Fruit fly (Drosophila melanogaster) whole organism, wandering third instar larva: ENCODE measurements around the gene CG2258.
A peak's percentile ranks its signal among the peaks of the same experiment; 100 is the strongest.

Experiments
- Abd-B ChIP-seq: fragments of >200 bp; optimal IDR thresholded peaks from 2 replicates; lab custom pipeline; 2017; ENCODE audit warnings: missing biosample characterization, missing genetic modification characterization
- CG32264 ChIP-seq: fragments of 200-800 bp; sonication (Bioruptor generic); optimal IDR thresholded peaks from 2 replicates; lab custom pipeline; 2016; ENCODE audit warnings: missing biosample characterization, missing genetic modification characterization
- CG9705 ChIP-seq: fragments of 200-800 bp; sonication (Bioruptor generic); optimal IDR thresholded peaks from 2 replicates; lab custom pipeline; 2018; ENCODE audit warnings: missing biosample characterization, mild to moderate bottlenecking, missing genetic modification characterization
- CrebA ChIP-seq: fragments of 200-800 bp; sonication (Bioruptor generic); optimal IDR thresholded peaks from 2 replicates; lab custom pipeline; 2016; ENCODE audit warnings: missing biosample characterization, mild to moderate bottlenecking, missing genetic modification characterization, borderline replicate concordance
- Dfd ChIP-seq: fragments of >200 bp; optimal IDR thresholded peaks from 2 replicates; lab custom pipeline; 2017; ENCODE audit warnings: missing biosample characterization, missing genetic modification characterization
- Dif ChIP-seq: fragments of 200-275, 200-300 bp; sonication (Bioruptor generic); optimal IDR thresholded peaks from 2 replicates; lab custom pipeline; 2018; ENCODE audit warnings: missing biosample characterization, missing genetic modification characterization; ENCODE audit not compliant: partially characterized antibody
- HLH106 ChIP-seq: fragments of 200-800 bp; optimal IDR thresholded peaks from 3 replicates; lab custom pipeline; 2019; ENCODE audit warnings: missing biosample characterization, mild to moderate bottlenecking, missing genetic modification characterization, moderate library complexity
- Hnf4 ChIP-seq: fragments of 200-800 bp; sonication (Bioruptor generic); optimal IDR thresholded peaks from 2 replicates; lab custom pipeline; 2016; ENCODE audit warnings: missing biosample characterization, mild to moderate bottlenecking, missing genetic modification characterization
- Hr83 ChIP-seq: fragments of 200-300 bp; sonication (Bioruptor generic); optimal IDR thresholded peaks from 2 replicates; lab custom pipeline; 2016; ENCODE audit warnings: missing biosample characterization, mild to moderate bottlenecking, missing genetic modification characterization, moderate library complexity; ENCODE audit not compliant: poor library complexity, severe bottlenecking
- Jra ChIP-seq: sonication (Bioruptor generic); optimal IDR thresholded peaks from 2 replicates; lab custom pipeline; 2016; ENCODE audit warnings: missing biosample characterization, missing genetic modification characterization
- Myc ChIP-seq: fragments of >200 bp; optimal IDR thresholded peaks from 2 replicates; lab custom pipeline; 2017
- OdsH ChIP-seq: fragments of 200-800 bp; sonication (Bioruptor generic); optimal IDR thresholded peaks from 2 replicates; lab custom pipeline; 2016; ENCODE audit warnings: missing biosample characterization, mild to moderate bottlenecking, missing genetic modification characterization
- Rel ChIP-seq, 2 experiments: fragments of 200-800 bp; sonication (Bioruptor generic) in 1 of 2; optimal IDR thresholded peaks; 2 replicates in 1 of 2; 3 replicates in 1 of 2; lab custom pipeline; 2016 to 2019; ENCODE audit warnings: mild to moderate bottlenecking in 2 of 2, missing biosample characterization in 2 of 2, missing genetic modification characterization in 2 of 2, moderate library complexity in 1 of 2
- Sp1 ChIP-seq: fragments of 200-800 bp; sonication (Bioruptor generic); optimal IDR thresholded peaks from 3 replicates; lab custom pipeline; 2019; ENCODE audit warnings: missing biosample characterization, mild to moderate bottlenecking, missing genetic modification characterization, moderate library complexity
- Vsx2 ChIP-seq: fragments of 200-300, 225-300 bp; sonication (Bioruptor generic); optimal IDR thresholded peaks from 2 replicates; lab custom pipeline; 2018; ENCODE audit warnings: missing biosample characterization, missing genetic modification characterization; ENCODE audit not compliant: partially characterized antibody
- br ChIP-seq: fragments of 200-800 bp; sonication (Bioruptor generic); optimal IDR thresholded peaks from 2 replicates; lab custom pipeline; 2016; ENCODE audit warnings: missing biosample characterization, missing genetic modification characterization
- brk ChIP-seq: fragments of 200-800 bp; sonication (Bioruptor generic); optimal IDR thresholded peaks from 2 replicates; lab custom pipeline; 2016; ENCODE audit warnings: missing biosample characterization, mild to moderate bottlenecking, missing genetic modification characterization
- dl ChIP-seq, 2 experiments: fragments of 175-275, 200-275 bp in 1 of 2; fragments of 200-275 bp in 1 of 2; sonication (Bioruptor generic); optimal IDR thresholded peaks; lab custom pipeline; 2018; ENCODE audit warnings: mild to moderate bottlenecking in 2 of 2, missing biosample characterization in 2 of 2, missing genetic modification characterization in 2 of 2, moderate library complexity in 2 of 2; ENCODE audit not compliant: partially characterized antibody in 2 of 2, insufficient read depth in 1 of 2
- dmrt93B ChIP-seq: fragments of 200-800 bp; sonication (Bioruptor generic); optimal IDR thresholded peaks from 2 replicates; lab custom pipeline; 2018; ENCODE audit warnings: missing biosample characterization, mild to moderate bottlenecking, missing genetic modification characterization
- ey ChIP-seq: fragments of 200-800 bp; sonication (Bioruptor generic); optimal IDR thresholded peaks from 2 replicates; lab custom pipeline; 2016; ENCODE audit warnings: missing biosample characterization, missing genetic modification characterization
- foxo ChIP-seq, 2 experiments: fragments of 200-800 bp; sonication (Bioruptor generic); optimal IDR thresholded peaks; 2 replicates in 1 of 2; 3 replicates in 1 of 2; lab custom pipeline; 2016 to 2017; ENCODE audit warnings: missing biosample characterization in 2 of 2, missing genetic modification characterization in 2 of 2
- fru ChIP-seq: fragments of 200-800 bp; sonication (Bioruptor generic); optimal IDR thresholded peaks from 3 replicates; lab custom pipeline; 2016; ENCODE audit warnings: missing biosample characterization, mild to moderate bottlenecking, missing genetic modification characterization
- h ChIP-seq: fragments of 200-800 bp; sonication (Bioruptor generic); optimal IDR thresholded peaks from 3 replicates; lab custom pipeline; 2016; ENCODE audit warnings: missing biosample characterization, mild to moderate bottlenecking, missing genetic modification characterization
- lola ChIP-seq: fragments of >200 bp; optimal IDR thresholded peaks from 2 replicates; lab custom pipeline; 2017; ENCODE audit warnings: missing biosample characterization, missing genetic modification characterization
- pan ChIP-seq: fragments of >200 bp; optimal IDR thresholded peaks from 2 replicates; lab custom pipeline; 2017
- psq ChIP-seq: fragments of 200-800 bp; sonication (Bioruptor generic); optimal IDR thresholded peaks from 3 replicates; lab custom pipeline; 2017; ENCODE audit warnings: missing biosample characterization, mild to moderate bottlenecking, missing genetic modification characterization, moderate library complexity
- rgr ChIP-seq: fragments of 200-800 bp; sonication (Bioruptor generic); optimal IDR thresholded peaks from 3 replicates; lab custom pipeline; 2016; ENCODE audit warnings: missing biosample characterization, mild to moderate bottlenecking, missing genetic modification characterization
- sage ChIP-seq: fragments of 200-800 bp; sonication (Bioruptor generic); optimal IDR thresholded peaks from 2 replicates; lab custom pipeline; 2016; ENCODE audit warnings: missing biosample characterization, mild to moderate bottlenecking, missing genetic modification characterization
- sv ChIP-seq: fragments of 200-800 bp; sonication (Bioruptor generic); optimal IDR thresholded peaks from 3 replicates; lab custom pipeline; 2016; ENCODE audit warnings: missing biosample characterization, missing genetic modification characterization
- tai ChIP-seq: sonication (Bioruptor generic); optimal IDR thresholded peaks from 2 replicates; lab custom pipeline; 2016; ENCODE audit warnings: missing biosample characterization, missing genetic modification characterization
- woc ChIP-seq: sonication (Bioruptor generic); optimal IDR thresholded peaks from 2 replicates; lab custom pipeline; 2016; ENCODE audit warnings: missing biosample characterization, mild to moderate bottlenecking, missing genetic modification characterization

CG2258 gene

DNA sequence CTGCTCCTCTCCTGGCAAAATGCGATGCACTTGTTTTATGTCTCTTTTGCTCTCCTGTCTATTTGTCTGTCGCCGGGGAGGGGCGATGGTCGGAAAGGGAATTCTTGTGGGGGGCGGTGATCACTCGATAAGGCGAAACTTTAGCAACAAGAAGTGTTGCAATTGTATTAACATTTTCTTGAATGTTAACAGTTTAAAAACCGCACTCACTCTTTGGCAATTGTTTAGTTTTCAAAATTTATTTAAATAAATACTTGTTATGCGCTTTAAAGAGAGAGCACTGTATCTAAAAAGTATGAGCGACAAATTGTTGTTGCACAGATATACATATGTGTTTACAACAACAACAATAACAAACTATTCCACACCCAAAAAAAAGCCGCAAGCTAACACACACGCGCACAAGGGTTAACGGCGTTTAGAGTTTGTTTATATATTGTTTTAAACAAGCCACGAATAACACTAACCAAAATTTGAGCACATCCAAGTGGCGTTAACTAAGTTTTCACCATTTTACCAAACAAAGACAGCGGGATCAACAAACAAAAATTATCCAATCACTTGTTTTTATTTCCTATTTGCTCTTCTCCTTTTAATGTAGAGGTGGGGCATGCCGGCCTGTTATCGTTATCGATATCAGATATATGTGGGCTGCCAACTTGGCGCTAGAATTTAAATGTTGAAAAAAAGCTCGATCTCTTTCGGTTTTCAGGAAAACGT is at the start of gene CG2258:
Gene CG2258 (minus strand): TSS at position 617 of the 720 bp plus-strand sequence.
- TF ChIP-seq Dif (GFP tag; lab: Kevin White, UChicago) (no peak), Rel (GFP tag; optimal IDR thresholded peaks at IDR 0.05; lab: Kevin White, UChicago) (no peak), Rel (tag; optimal IDR thresholded peaks at IDR 0.05; lab: Kevin White, UChicago) (peak; percentile 39), sv (GFP tag; lab: Kevin White, UChicago) (no peak), h (GFP tag; lab: Kevin White, UChicago) (peak; percentile 83), Jra (peak; percentile 37), tai (no peak), CrebA (GFP tag; lab: Kevin White, UChicago) (no peak), psq (GFP tag; lab: Kevin White, UChicago) (peak; percentile 65), Sp1 (GFP tag; lab: Kevin White, UChicago) (peak; percentile 75), Abd-B (GFP tag; lab: Kevin White, UChicago) (no peak), dmrt93B (GFP tag; lab: Kevin White, UChicago) (peak; percentile 46), CG32264 (GFP tag; lab: Kevin White, UChicago) (peak; percentile 17), OdsH (GFP tag; lab: Kevin White, UChicago) (peak; percentile 74), woc (GFP tag; lab: Kevin White, UChicago) (peak; percentile 69), CG9705 (GFP tag; lab: Kevin White, UChicago) (peak; percentile 53), Dfd (GFP tag; lab: Kevin White, UChicago) (no peak), fru (GFP tag; lab: Kevin White, UChicago) (peak; percentile 59), sage (GFP tag; lab: Kevin White, UChicago) (peak; percentile 39), pan (lab: Kevin White, UChicago) (no peak), Hnf4 (peak; percentile 72), lola (GFP tag; lab: Kevin White, UChicago) (no peak), foxo (GFP tag; optimal IDR thresholded peaks at IDR 0.05; lab: Kevin White, UChicago) (peak in 1 of 2 experiments; percentile 65), ey (peak; percentile 61), rgr (GFP tag; lab: Kevin White, UChicago) (peak; percentile 84), HLH106 (tag; lab: Kevin White, UChicago) (peak; percentile 73), dl (GFP tag; optimal IDR thresholded peaks at IDR 0.05; lab: Kevin White, UChicago; ENCODE audit: insufficient read depth in 1 of 2, partially characterized antibody in 2 of 2) (no peak), br (GFP tag; lab: Kevin White, UChicago) (peak; percentile 71)

DNA sequence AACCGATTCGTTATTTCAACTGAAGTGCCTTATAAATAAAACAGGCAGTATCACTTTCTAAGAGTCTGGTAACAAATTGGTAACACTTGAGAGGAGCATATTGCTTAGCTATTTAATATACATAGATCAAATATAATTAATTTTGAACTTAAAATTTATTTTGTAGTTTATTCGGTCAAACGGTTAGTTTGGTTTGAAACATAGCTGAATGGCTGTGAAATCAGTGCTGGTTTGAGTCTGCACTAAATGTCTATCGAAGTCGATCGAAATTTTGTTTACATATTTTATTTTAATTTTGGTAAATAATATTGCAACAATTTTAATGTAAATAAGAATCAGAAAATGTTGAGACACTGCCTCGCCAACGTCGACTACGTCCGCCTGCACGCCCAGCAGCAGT is 46.7 kb upstream of the CG2258 start, which contains the start of gene CG10959:
Gene CG10959 (plus strand): TSS at position 228 of the 400 bp plus-strand sequence.
- TF ChIP-seq Myc (lab: Kevin White, UChicago): peak; percentile 4
- TF ChIP-seq brk (GFP tag; lab: Kevin White, UChicago): no peak

DNA sequence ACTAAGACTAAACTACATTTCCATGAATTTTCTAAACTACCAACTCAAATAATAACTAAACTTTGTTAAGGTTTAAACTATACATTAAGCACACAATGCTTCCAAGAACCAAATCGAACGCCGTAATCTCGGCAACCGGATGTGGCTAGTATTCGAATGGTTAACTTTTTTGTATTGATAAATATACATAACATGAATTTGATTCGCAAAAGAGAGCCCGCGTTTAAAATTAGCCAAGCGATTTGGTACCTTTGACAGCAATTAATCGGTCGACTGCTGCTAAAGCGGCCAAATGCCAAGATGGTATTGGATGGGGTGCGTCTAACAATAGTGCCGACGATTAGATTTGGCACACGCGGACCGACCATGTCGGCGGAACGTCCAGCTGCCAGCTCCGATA is 45.8 kb upstream of the CG2258 start, which contains the start of gene CG15336:
Gene CG15336 (plus strand): TSS at position 301 of the 400 bp plus-strand sequence.
- no peak for TF ChIP-seq rgr (GFP tag; lab: Kevin White, UChicago)
- no peak for TF ChIP-seq dmrt93B (GFP tag; lab: Kevin White, UChicago)
- no peak for TF ChIP-seq woc (GFP tag; lab: Kevin White, UChicago)
- TF ChIP-seq OdsH (GFP tag; lab: Kevin White, UChicago): no peak
- TF ChIP-seq Rel (GFP tag; optimal IDR thresholded peaks at IDR 0.05; lab: Kevin White, UChicago): no peak
- TF ChIP-seq Rel (tag; optimal IDR thresholded peaks at IDR 0.05; lab: Kevin White, UChicago): no peak
- TF ChIP-seq CG32264 (GFP tag; lab: Kevin White, UChicago): no peak
- TF ChIP-seq Vsx2 (GFP tag; lab: Kevin White, UChicago): no peak
- no peak for TF ChIP-seq Hr83 (GFP tag; lab: Kevin White, UChicago)
- TF ChIP-seq CrebA (GFP tag; lab: Kevin White, UChicago): no peak
- no peak for TF ChIP-seq brk (GFP tag; lab: Kevin White, UChicago)
- TF ChIP-seq sv (GFP tag; lab: Kevin White, UChicago): no peak
- no peak for TF ChIP-seq br (GFP tag; lab: Kevin White, UChicago)
- no peak for TF ChIP-seq foxo (GFP tag; optimal IDR thresholded peaks at IDR 0.05; lab: Kevin White, UChicago)
- no peak for TF ChIP-seq Hnf4
